Fruit fly (Drosophila melanogaster) whole organism, embryonic: Measurements from ENCODE around the gene TfIIS.

Source experiments
- ATbp ChIP-seq: fragments of 200-800 bp; sonication (Bioruptor generic); optimal IDR thresholded peaks from 2 replicates; lab custom pipeline; 2017; ENCODE audit warnings: missing biosample characterization, mild to moderate bottlenecking, missing genetic modification characterization, missing genetic modification reagents
- Aef1 ChIP-seq: fragments of 200-800 bp; sonication (Bioruptor generic); IDR thresholded peaks from 3 replicates; pipeline ENCODE4 v1.3.6; 2022; ENCODE audit warnings: missing biosample characterization, missing genetic modification characterization
- BtbVII ChIP-seq: fragments of 200-800 bp; sonication (Bioruptor generic); optimal IDR thresholded peaks from 3 replicates; lab custom pipeline; 2017; ENCODE audit warnings: missing biosample characterization, mild to moderate bottlenecking, missing genetic modification characterization
- CG10267 ChIP-seq: fragments of 200-800 bp; sonication (Bioruptor generic); optimal IDR thresholded peaks from 2 replicates; lab custom pipeline; 2018; ENCODE audit warnings: missing biosample characterization, mild to moderate bottlenecking, missing genetic modification characterization, moderate library complexity
- CG10959 ChIP-seq: fragments of 200-800 bp; sonication (Bioruptor generic); IDR thresholded peaks from 2 replicates; pipeline ENCODE4 v1.3.6; 2022; ENCODE audit warnings: missing biosample characterization, missing genetic modification characterization
- CG11398 ChIP-seq: fragments of 200-800 bp; sonication (Bioruptor generic); optimal IDR thresholded peaks from 2 replicates; lab custom pipeline; 2016; ENCODE audit warnings: missing biosample characterization, missing genetic modification characterization
- CG12769 ChIP-seq: fragments of 200-800 bp; sonication (Bioruptor generic); optimal IDR thresholded peaks from 2 replicates; lab custom pipeline; 2019; ENCODE audit warnings: missing biosample characterization, mild to moderate bottlenecking, missing genetic modification characterization, moderate library complexity
- CG12942 ChIP-seq: fragments of 200-800 bp; sonication (Bioruptor generic); optimal IDR thresholded peaks from 3 replicates; lab custom pipeline; 2016; ENCODE audit warnings: missing biosample characterization, missing genetic modification characterization
- CG13287 ChIP-seq: fragments of 200-800 bp; sonication (Bioruptor generic); IDR thresholded peaks from 2 replicates; pipeline ENCODE4 v1.3.6; 2022; ENCODE audit warnings: missing biosample characterization, missing genetic modification characterization; ENCODE audit not compliant: partially characterized antibody
- CG14667 ChIP-seq: fragments of 200-800 bp; sonication (Bioruptor generic); IDR thresholded peaks from 2 replicates; pipeline ENCODE4 v1.3.6; 2022; ENCODE audit warnings: missing biosample characterization, missing genetic modification characterization
- CG17328 ChIP-seq: fragments of 200-800 bp; sonication (Bioruptor generic); IDR thresholded peaks from 2 replicates; pipeline ENCODE4 v1.3.6; 2022; ENCODE audit warnings: missing biosample characterization, missing genetic modification characterization
- CG17829 ChIP-seq: fragments of 200-800 bp; optimal IDR thresholded peaks from 2 replicates; lab custom pipeline; 2019; ENCODE audit warnings: missing biosample characterization, mild to moderate bottlenecking, missing genetic modification characterization, moderate library complexity
- CG2889 ChIP-seq: fragments of 200-800 bp; sonication (Bioruptor generic); IDR thresholded peaks from 3 replicates; pipeline ENCODE4 v1.3.6; 2022; ENCODE audit warnings: missing biosample characterization, missing genetic modification characterization
- CG31224 ChIP-seq: fragments of 200-800 bp; sonication (Bioruptor generic); IDR thresholded peaks from 2 replicates; pipeline ENCODE4 v1.3.6; 2022; ENCODE audit warnings: missing biosample characterization, missing genetic modification characterization
- CG31388 ChIP-seq: fragments of 200-800 bp; sonication (Bioruptor generic); optimal IDR thresholded peaks from 2 replicates; lab custom pipeline; 2016; ENCODE audit warnings: missing biosample characterization, missing genetic modification characterization
- CG4404 ChIP-seq: fragments of 200-800 bp; sonication (Bioruptor generic); IDR thresholded peaks from 2 replicates; pipeline ENCODE4 v1.3.6; 2022; ENCODE audit warnings: missing biosample characterization, missing genetic modification characterization
- CG4424 ChIP-seq: fragments of 200-800 bp; sonication (Bioruptor generic); optimal IDR thresholded peaks from 3 replicates; lab custom pipeline; 2016; ENCODE audit warnings: missing biosample characterization, missing genetic modification characterization
- CG6254 ChIP-seq: fragments of 200-800 bp; sonication (Bioruptor generic); optimal IDR thresholded peaks from 3 replicates; lab custom pipeline; 2017; ENCODE audit warnings: mild to moderate bottlenecking, missing biosample characterization, missing genetic modification reagents, missing genetic modification characterization
- CG6791 ChIP-seq: fragments of 200-800 bp; sonication (Bioruptor generic); IDR thresholded peaks from 3 replicates; pipeline ENCODE4 v1.3.6; 2022; ENCODE audit warnings: missing biosample characterization, missing genetic modification characterization; ENCODE audit not compliant: partially characterized antibody
- CG7987 ChIP-seq: fragments of 200-800 bp; sonication (Bioruptor generic); optimal IDR thresholded peaks from 2 replicates; lab custom pipeline; 2018; ENCODE audit warnings: missing biosample characterization, mild to moderate bottlenecking, missing genetic modification characterization, moderate library complexity
- CG8281 ChIP-seq: fragments of 200-800 bp; sonication (Bioruptor generic); optimal IDR thresholded peaks from 2 replicates; lab custom pipeline; 2018; ENCODE audit warnings: missing biosample characterization, mild to moderate bottlenecking, missing genetic modification characterization, moderate library complexity
- CG9876 ChIP-seq: fragments of 200-800 bp; sonication (Bioruptor generic); optimal IDR thresholded peaks from 2 replicates; lab custom pipeline; 2016; ENCODE audit warnings: missing biosample characterization, missing genetic modification characterization
- D ChIP-seq, 2 experiments: fragments of 200-800 bp in 1 of 2; fragments of >200 bp in 1 of 2; sonication (Bioruptor generic) in 1 of 2; optimal IDR thresholded peaks; 2 replicates in 1 of 2; 3 replicates in 1 of 2; lab custom pipeline; 2017; ENCODE audit warnings: mild to moderate bottlenecking in 1 of 2, missing biosample characterization in 1 of 2, missing genetic modification characterization in 1 of 2, missing genetic modification reagents in 1 of 2
- Dbx ChIP-seq: fragments of 200-800 bp; sonication (Bioruptor generic); IDR thresholded peaks from 3 replicates; pipeline ENCODE4 v1.3.6; 2022; ENCODE audit warnings: missing biosample characterization, missing genetic modification characterization
- Dip3 ChIP-seq: fragments of 200-800 bp; sonication (Bioruptor generic); optimal IDR thresholded peaks from 3 replicates; lab custom pipeline; 2016; ENCODE audit warnings: missing biosample characterization, missing genetic modification characterization
- HLH54F ChIP-seq: fragments of 200-800 bp; sonication (Bioruptor generic); optimal IDR thresholded peaks from 3 replicates; lab custom pipeline; 2016; ENCODE audit warnings: missing biosample characterization, missing genetic modification characterization
- HLHmδ ChIP-seq: fragments of 200-800 bp; sonication (Bioruptor generic); optimal IDR thresholded peaks from 2 replicates; lab custom pipeline; 2018; ENCODE audit warnings: missing biosample characterization, mild to moderate bottlenecking, missing genetic modification characterization, moderate library complexity
- Lpt ChIP-seq: fragments of >200 bp; optimal IDR thresholded peaks from 2 replicates; lab custom pipeline; 2018; ENCODE audit warnings: missing biosample characterization, missing genetic modification characterization
- MESR4 ChIP-seq: fragments of 200-800 bp; sonication (Bioruptor generic); optimal IDR thresholded peaks from 2 replicates; lab custom pipeline; 2018; ENCODE audit warnings: missing biosample characterization, mild to moderate bottlenecking, missing genetic modification characterization, moderate library complexity
- NC2α ChIP-seq: fragments of 200-800 bp; sonication (Bioruptor generic); optimal IDR thresholded peaks from 2 replicates; lab custom pipeline; 2016; ENCODE audit warnings: missing biosample characterization, missing genetic modification characterization
- NC2β ChIP-seq: fragments of 200-800 bp; sonication (Bioruptor generic); optimal IDR thresholded peaks from 2 replicates; lab custom pipeline; 2016; ENCODE audit warnings: missing biosample characterization, missing genetic modification characterization
- Nf-YA ChIP-seq: fragments of 200-800 bp; sonication (Bioruptor generic); IDR thresholded peaks from 2 replicates; pipeline ENCODE4 v1.3.6; 2022; ENCODE audit warnings: missing biosample characterization, missing genetic modification characterization
- NfI ChIP-seq: fragments of 200-800 bp; sonication (Bioruptor generic); optimal IDR thresholded peaks from 3 replicates; lab custom pipeline; 2018; ENCODE audit warnings: missing biosample characterization, mild to moderate bottlenecking, missing genetic modification characterization, moderate library complexity
- PHDP ChIP-seq: fragments of 200-800 bp; sonication (Bioruptor generic); optimal IDR thresholded peaks from 3 replicates; lab custom pipeline; 2018; ENCODE audit warnings: missing biosample characterization, mild to moderate bottlenecking, missing genetic modification characterization, moderate library complexity
- TFAM ChIP-seq: fragments of 200-800 bp; sonication (Bioruptor generic); optimal IDR thresholded peaks from 2 replicates; lab custom pipeline; 2017; ENCODE audit warnings: missing biosample characterization, missing genetic modification characterization, inconsistent platforms
- ap ChIP-seq: fragments of 200-800 bp; sonication (Bioruptor generic); IDR thresholded peaks from 2 replicates; pipeline ENCODE4 v1.3.6; 2022; ENCODE audit warnings: missing biosample characterization, missing genetic modification characterization
- bcd ChIP-seq: fragments of 200-800 bp; sonication (Bioruptor generic); optimal IDR thresholded peaks from 2 replicates; lab custom pipeline; 2017; ENCODE audit warnings: missing biosample characterization, mild to moderate bottlenecking, missing genetic modification characterization
- btn ChIP-seq: fragments of 200-800 bp; sonication (Bioruptor generic); optimal IDR thresholded peaks from 2 replicates; lab custom pipeline; 2016; ENCODE audit warnings: missing biosample characterization, missing genetic modification characterization
- chn ChIP-seq: fragments of 200-800 bp; sonication (Bioruptor generic); optimal IDR thresholded peaks from 2 replicates; lab custom pipeline; 2016; ENCODE audit warnings: missing biosample characterization, missing genetic modification characterization
- crol ChIP-seq: fragments of 200-800 bp; sonication (Bioruptor generic); IDR thresholded peaks from 2 replicates; pipeline ENCODE4 v1.3.6; 2022; ENCODE audit warnings: missing biosample characterization, missing genetic modification characterization
- dimm ChIP-seq: fragments of 200-800 bp; sonication (Bioruptor generic); IDR thresholded peaks from 2 replicates; pipeline ENCODE4 v1.3.6; 2022; ENCODE audit warnings: missing biosample characterization, missing genetic modification characterization
- disco-r ChIP-seq: fragments of 200-800 bp; sonication (Bioruptor generic); optimal IDR thresholded peaks from 2 replicates; lab custom pipeline; 2016; ENCODE audit warnings: missing biosample characterization, missing genetic modification characterization
- ems ChIP-seq: fragments of 200-800 bp; sonication (Bioruptor generic); optimal IDR thresholded peaks from 3 replicates; lab custom pipeline; 2016; ENCODE audit warnings: missing biosample characterization, missing genetic modification characterization
- en ChIP-seq: fragments of 200-800 bp; sonication (Bioruptor generic); optimal IDR thresholded peaks from 2 replicates; lab custom pipeline; 2016; ENCODE audit warnings: missing biosample characterization, missing genetic modification characterization
- eve ChIP-seq, 2 experiments: fragments of >200 bp; optimal IDR thresholded peaks; 2 replicates each; lab custom pipeline; 2017; ENCODE audit warnings: missing biosample characterization in 2 of 2, missing genetic modification characterization in 2 of 2
- gce ChIP-seq: fragments of 200-800 bp; sonication (Bioruptor generic); IDR thresholded peaks from 3 replicates; pipeline ENCODE4 v1.3.6; 2022; ENCODE audit warnings: missing biosample characterization, missing genetic modification characterization
- gt ChIP-seq: fragments of 200-800 bp; sonication (Bioruptor generic); IDR thresholded peaks from 2 replicates; pipeline ENCODE4 v1.3.6; 2022; ENCODE audit warnings: missing biosample characterization, missing genetic modification characterization
- mld ChIP-seq: fragments of 200-800 bp; sonication (Bioruptor generic); IDR thresholded peaks from 3 replicates; pipeline ENCODE4 v1.3.6; 2022; ENCODE audit warnings: missing biosample characterization, missing genetic modification characterization; ENCODE audit not compliant: partially characterized antibody
- phol ChIP-seq: fragments of 200-800 bp; sonication (Bioruptor generic); optimal IDR thresholded peaks from 3 replicates; lab custom pipeline; 2018; ENCODE audit warnings: missing biosample characterization, mild to moderate bottlenecking, missing genetic modification characterization, moderate library complexity
- pita ChIP-seq: fragments of 200-800 bp; sonication (Bioruptor generic); optimal IDR thresholded peaks from 2 replicates; lab custom pipeline; 2017; ENCODE audit warnings: missing biosample characterization, mild to moderate bottlenecking, missing genetic modification characterization
- sima ChIP-seq: fragments of 200-800 bp; sonication (Bioruptor generic); optimal IDR thresholded peaks from 2 replicates; lab custom pipeline; 2016; ENCODE audit warnings: missing biosample characterization, missing genetic modification characterization
- tio ChIP-seq: fragments of 200-800 bp; sonication (Bioruptor generic); optimal IDR thresholded peaks from 2 replicates; lab custom pipeline; 2017; ENCODE audit warnings: missing biosample characterization, missing genetic modification characterization, inconsistent platforms

The TfIIS gene

DNA sequence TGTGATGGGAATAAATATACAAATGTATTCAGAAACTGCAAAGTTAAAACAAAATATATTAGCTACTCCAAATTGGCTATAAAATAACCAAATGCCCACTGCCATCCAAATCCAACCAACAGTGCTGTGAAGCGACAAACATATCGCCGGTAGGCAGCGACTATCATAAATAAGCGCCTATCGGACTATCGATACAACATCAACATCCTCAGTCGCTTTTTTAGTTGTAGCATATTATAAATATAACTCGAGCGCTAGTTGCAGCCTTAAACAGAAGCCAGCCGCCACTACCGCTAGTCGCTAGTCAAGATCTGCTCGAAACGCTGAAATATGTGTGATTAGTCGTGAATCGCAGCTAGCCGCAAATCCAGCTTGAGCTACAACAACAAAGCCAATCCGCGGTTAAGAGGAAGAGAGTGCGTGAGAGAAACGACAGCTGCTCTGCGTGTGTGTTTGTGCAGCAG is 21.2 kb downstream of the TfIIS start (continued):
- TF ChIP-seq disco-r (no peak), CG13287 (GFP tag; lab: Robert Waterston, UW) (peak; percentile 81), crol (GFP tag; lab: Robert Waterston, UW) (no peak), CG6791 (GFP tag; lab: Robert Waterston, UW) (peak; percentile 93), CG12769 (tag; lab: Kevin White, UChicago) (no peak), Aef1 (GFP tag; lab: Robert Waterston, UW) (no peak; the same call in 1 of the 3 replicates), Lpt (GFP tag; lab: Kevin White, UChicago) (no peak), gt (no peak), NC2β (GFP tag; lab: Kevin White, UChicago) (peak; percentile 13), MESR4 (GFP tag; lab: Kevin White, UChicago) (peak; percentile 69), CG9876 (GFP tag; lab: Kevin White, UChicago) (no peak), HLHmδ (no peak), CG10267 (peak; percentile 92), mld (GFP tag; lab: Robert Waterston, UW) (peak; percentile 85), sima (GFP tag; lab: Kevin White, UChicago) (no peak), btn (GFP tag; lab: Kevin White, UChicago) (no peak), CG11398 (GFP tag; lab: Kevin White, UChicago) (no peak), CG17829 (tag; lab: Kevin White, UChicago) (no peak), ap (GFP tag; lab: Robert Waterston, UW) (no peak), eve (GFP tag; optimal IDR thresholded peaks at IDR 0.05; lab: Kevin White, UChicago) (no peak), CG17328 (GFP tag; lab: Robert Waterston, UW) (no peak), CG12942 (no peak), Dbx (peak; percentile 58; the same call in 2 of the 3 replicates), CG10959 (GFP tag; lab: Robert Waterston, UW) (no peak), D (optimal IDR thresholded peaks at IDR 0.05; lab: Kevin White, UChicago) (no peak), D (GFP tag; optimal IDR thresholded peaks at IDR 0.05; lab: Kevin White, UChicago) (no peak), gce (no peak), CG14667 (no peak), tio (GFP tag; lab: Kevin White, UChicago) (no peak), dimm (GFP tag; lab: Robert Waterston, UW) (no peak), PHDP (no peak), bcd (GFP tag; lab: Kevin White, UChicago) (peak; percentile 55), CG4404 (GFP tag; lab: Robert Waterston, UW) (no peak), CG31388 (GFP tag; lab: Kevin White, UChicago) (no peak), CG8281 (tag; lab: Kevin White, UChicago) (no peak), CG2889 (GFP tag; lab: Robert Waterston, UW) (no peak), Nf-YA (GFP tag; lab: Robert Waterston, UW) (no peak), CG6254 (GFP tag; lab: Kevin White, UChicago) (no peak), NfI (GFP tag; lab: Kevin White, UChicago) (no peak), ATbp (GFP tag; lab: Kevin White, UChicago) (no peak), TFAM (GFP tag; lab: Kevin White, UChicago) (no peak), CG4424 (peak; percentile 28), phol (tag; lab: Kevin White, UChicago) (peak; percentile 47), chn (peak; percentile 47), ems (GFP tag; lab: Kevin White, UChicago) (no peak), BtbVII (GFP tag; lab: Kevin White, UChicago) (no peak), Dip3 (GFP tag; lab: Kevin White, UChicago) (peak; percentile 37), en (GFP tag; lab: Kevin White, UChicago) (no peak), HLH54F (GFP tag; lab: Kevin White, UChicago) (peak; percentile 23), CG7987 (GFP tag; lab: Kevin White, UChicago) (peak; percentile 59), pita (GFP tag; lab: Kevin White, UChicago) (no peak), NC2α (GFP tag; lab: Kevin White, UChicago) (no peak), CG31224 (GFP tag; lab: Robert Waterston, UW) (no peak)
